Fruit fly (Drosophila melanogaster): ENCODE data around the gene CG13887.

The CG13887 gene

DNA sequence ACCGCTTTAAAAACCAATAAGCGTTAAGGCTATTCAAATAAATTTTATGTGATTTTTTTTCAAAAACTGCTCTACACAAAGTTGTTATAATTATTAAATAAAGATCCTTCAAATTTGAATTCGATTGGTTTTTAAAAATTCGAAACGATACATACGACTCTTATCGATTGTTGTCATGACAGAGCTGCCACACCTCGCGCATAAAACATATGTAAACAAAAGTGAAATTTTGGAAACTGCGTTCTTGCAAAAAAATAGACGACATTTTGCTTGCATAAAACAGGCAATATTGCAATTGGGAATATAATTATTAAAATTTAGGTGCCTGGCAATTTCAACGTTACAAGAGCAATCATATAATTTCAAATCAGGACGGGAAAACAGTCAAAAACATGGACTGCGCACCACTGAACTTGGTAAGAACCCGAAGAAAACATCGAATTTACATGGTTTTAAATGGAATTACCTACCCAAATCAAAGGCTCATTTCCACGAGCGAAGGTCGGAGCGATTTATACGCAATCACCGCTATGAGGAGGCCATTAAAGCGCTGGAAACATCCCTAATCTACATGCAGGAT, 2.1 kb upstream of the CG13887 start, which contains the start of gene CG42554 (continued):
- TF ChIP-seq CG7963 (GFP tag; IDR thresholded peaks at IDR 0.05; ENCODE audit: partially characterized antibody) (no peak), Nf-YA (GFP tag; IDR thresholded peaks at IDR 0.05) (no peak), CG8944 (GFP tag; optimal IDR thresholded peaks at IDR 0.05) (no peak), CG4617 (GFP tag; optimal IDR thresholded peaks at IDR 0.05; ENCODE audit: borderline replicate concordance) (peak; percentile 59), C15 (GFP tag; IDR thresholded peaks at IDR 0.05) (no peak), Med (GFP tag) (peak; percentile 11), CG30020 (tag; optimal IDR thresholded peaks at IDR 0.05) (no peak), CG3163 (GFP tag; optimal IDR thresholded peaks at IDR 0.05) (no peak), CG9609 (GFP tag; optimal IDR thresholded peaks at IDR 0.05) (no peak), CG14710 (tag; optimal IDR thresholded peaks at IDR 0.05) (peak; percentile 44), CG8281 (tag; optimal IDR thresholded peaks at IDR 0.05) (no peak), vnd (GFP tag; IDR thresholded peaks at IDR 0.05; ENCODE audit: partially characterized antibody) (no peak), knrl (GFP tag; IDR thresholded peaks at IDR 0.05; ENCODE audit: partially characterized antibody) (peak; percentile 41; the same call in 2 of the 3 replicates), CG18599 (GFP tag; optimal IDR thresholded peaks at IDR 0.05) (no peak), CG14441 (GFP tag; IDR thresholded peaks at IDR 0.05) (no peak), CG13624 (GFP tag; optimal IDR thresholded peaks at IDR 0.05) (peak; percentile 60), ttk (GFP tag; IDR thresholded peaks at IDR 0.05) (no peak), Blimp-1 (GFP tag; optimal IDR thresholded peaks at IDR 0.05) (peak; percentile 90), Mrtf (GFP tag; IDR thresholded peaks at IDR 0.05) (no peak), CG6175 (GFP tag; IDR thresholded peaks at IDR 0.05) (no peak), Aef1 (GFP tag; IDR thresholded peaks at IDR 0.05) (no peak), CG17385 (GFP tag; optimal IDR thresholded peaks at IDR 0.05) (no peak), amos (GFP tag; IDR thresholded peaks at IDR 0.05; ENCODE audit: partially characterized antibody) (peak; percentile 59; the same call in 1 of the 2 replicates)

DNA sequence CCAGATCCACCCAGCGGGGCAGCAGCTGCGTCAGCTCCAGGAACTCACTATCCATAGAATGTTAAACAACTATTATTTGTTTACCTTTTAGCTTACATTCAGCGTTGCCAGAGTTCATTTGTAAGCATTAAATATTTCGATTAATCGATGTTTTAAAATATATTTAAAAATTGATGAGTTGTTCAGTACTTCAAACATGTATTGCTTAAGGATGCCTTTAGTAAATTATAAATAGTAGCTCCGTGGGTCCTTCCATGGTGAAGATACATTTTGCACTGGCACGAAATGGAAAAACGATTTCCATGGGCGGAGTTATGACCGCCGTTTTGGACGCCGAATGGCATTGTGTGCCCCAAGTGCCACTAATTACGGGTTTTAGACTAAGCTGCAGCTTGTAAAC, 3.6 kb downstream of the CG13887 start, which contains the start of the genes JMJD5 and Gr61a:
Gene JMJD5 (minus strand): TSS at position 101 of the 400 bp plus-strand sequence.
Gene Gr61a (plus strand): TSS at position 192 of the 400 bp plus-strand sequence.
- no peak for TF ChIP-seq CG10654 (GFP tag; optimal IDR thresholded peaks at IDR 0.05)
- TF ChIP-seq stwl (tag; optimal IDR thresholded peaks at IDR 0.05): peak; percentile 20
- peak; percentile 19 for TF ChIP-seq BEAF-32 (GFP tag; optimal IDR thresholded peaks at IDR 0.05)
- no peak for TF ChIP-seq CG12104 (GFP tag; optimal IDR thresholded peaks at IDR 0.05)
- no peak for TF ChIP-seq CG13775 (GFP tag; optimal IDR thresholded peaks at IDR 0.05)
- no peak for TF ChIP-seq ranshi (GFP tag; IDR thresholded peaks at IDR 0.05)
- TF ChIP-seq Doc3 (GFP tag; IDR thresholded peaks at IDR 0.05; ENCODE audit: partially characterized antibody): no peak
- no peak for TF ChIP-seq ssp (GFP tag; IDR thresholded peaks at IDR 0.05)
- TF ChIP-seq sim (GFP tag; IDR thresholded peaks at IDR 0.05): no peak
- no peak for TF ChIP-seq row (GFP tag; IDR thresholded peaks at IDR 0.05)
- TF ChIP-seq pzg (GFP tag; optimal IDR thresholded peaks at IDR 0.05): peak; percentile 0
- no peak for TF ChIP-seq CG34422 (GFP tag; IDR thresholded peaks at IDR 0.05)
- no peak for TF ChIP-seq ind (GFP tag; optimal IDR thresholded peaks at IDR 0.05)
- TF ChIP-seq gro (GFP tag; optimal IDR thresholded peaks at IDR 0.05): no peak
- no peak for TF ChIP-seq Abd-B (GFP tag; optimal IDR thresholded peaks at IDR 0.05)
- no peak for TF ChIP-seq CG32767 (GFP tag; IDR thresholded peaks at IDR 0.05)
- TF ChIP-seq org-1 (GFP tag; optimal IDR thresholded peaks at IDR 0.05): no peak
- no peak for TF ChIP-seq CG32532 (GFP tag; IDR thresholded peaks at IDR 0.05)
- no peak for TF ChIP-seq Hr3 (GFP tag; optimal IDR thresholded peaks at IDR 0.05)
- TF ChIP-seq Nf-YB (GFP tag; optimal IDR thresholded peaks at IDR 0.05): no peak
- no peak for TF ChIP-seq CG7745 (tag; optimal IDR thresholded peaks at IDR 0.05)
- peak; percentile 14; the same call in 1 of the 2 replicates for TF ChIP-seq Scr (GFP tag; IDR thresholded peaks at IDR 0.05; ENCODE audit: partially characterized antibody)
- TF ChIP-seq Med (GFP tag): peak; percentile 48
- no peak for TF ChIP-seq CG16813 (GFP tag; IDR thresholded peaks at IDR 0.05; ENCODE audit: partially characterized antibody)
- no peak for TF ChIP-seq Hr39 (optimal IDR thresholded peaks at IDR 0.05)
- TF ChIP-seq Mad (GFP tag; optimal IDR thresholded peaks at IDR 0.05): no peak
- no peak for TF ChIP-seq Hr51 (GFP tag; optimal IDR thresholded peaks at IDR 0.05)
- TF ChIP-seq Bgb (GFP tag; IDR thresholded peaks at IDR 0.05; ENCODE audit: partially characterized antibody): peak; percentile 26; the same call in 1 of the 2 replicates
